Fruit fly (Drosophila melanogaster): ENCODE results near the gene Diap1.

DNA sequence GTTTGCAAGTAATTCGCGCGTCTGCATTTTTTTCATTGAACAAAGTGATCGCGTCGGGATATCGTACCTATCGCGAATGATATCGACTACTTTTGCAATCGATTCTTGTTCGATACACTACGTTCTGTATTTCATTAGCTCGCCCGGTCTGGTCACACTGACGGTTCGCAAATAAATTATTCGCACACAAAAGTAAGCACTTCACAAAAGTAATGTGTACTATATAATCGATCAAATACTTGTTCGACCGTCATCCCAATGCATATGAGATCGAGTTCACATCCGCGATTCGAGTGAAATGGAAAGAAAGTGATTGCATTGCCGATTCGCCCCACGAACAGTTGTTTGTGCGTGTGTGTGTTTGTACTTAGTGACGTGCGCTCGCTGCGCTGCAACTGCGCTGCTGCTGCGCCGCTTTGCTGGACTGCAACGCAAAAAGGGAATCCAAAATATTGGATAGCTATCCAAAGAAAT, 39.5 kb upstream of the Diap1 start, which contains the start of the genes CG5235 and ClC-c:
- TF ChIP-seq Pif1A (GFP tag; optimal IDR thresholded peaks at IDR 0.05) = no peak
- TF ChIP-seq Snoo (tag; optimal IDR thresholded peaks at IDR 0.05) = no peak
- no peak for TF ChIP-seq gl (tag; optimal IDR thresholded peaks at IDR 0.05)
- TF ChIP-seq D1 (tag; optimal IDR thresholded peaks at IDR 0.05) = no peak
- TF ChIP-seq fd96Ca (GFP tag; IDR thresholded peaks at IDR 0.05) = no peak
- TF ChIP-seq CG4496 (GFP tag; IDR thresholded peaks at IDR 0.05) = no peak
